Fruit fly (Drosophila melanogaster) S2 (cell line): ENCODE data around the gene CG17147.

Experiments used
- CG8478 ChIP-seq: fragments of >200 bp; optimal IDR thresholded peaks from 2 replicates; lab custom pipeline; 2018
- CTCF ChIP-seq, 2 experiments: fragments of >200 bp; optimal IDR thresholded peaks; 2 replicates each; lab custom pipeline; 2018

- TF ChIP-seq CG8478: no peak
- TF ChIP-seq CTCF (optimal IDR thresholded peaks at IDR 0.05; lab: Kevin White, UChicago): no peak
Observed at dm6 chr3L:20240753-20241152, 17.0 kb downstream of the CG17147 start, which contains the start of gene Clc.
